Worm (Caenorhabditis elegans): ENCODE data around the gene smc-4.

DNA sequence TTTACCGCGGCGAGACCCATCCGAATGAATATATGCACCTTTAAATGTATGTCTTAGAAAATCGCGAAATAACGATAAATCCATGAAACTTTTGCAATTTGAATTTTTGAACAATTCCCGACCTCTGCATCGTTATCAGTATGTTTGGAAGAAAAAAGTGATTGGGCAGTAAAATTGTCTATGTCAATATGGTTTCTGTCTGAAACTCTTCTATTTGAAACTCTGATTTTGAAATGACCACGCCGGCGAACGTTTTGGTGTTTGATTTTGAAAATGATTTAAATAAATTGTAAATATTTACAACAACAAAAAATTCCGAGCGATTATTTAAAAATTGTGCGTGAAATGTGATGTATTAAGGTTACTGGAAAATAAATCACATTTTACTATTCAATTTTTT lies 26.0 kb upstream of the smc-4 start:
- TF ChIP-seq tbx-2 (tag; optimal IDR thresholded peaks at IDR 0.05), result no peak
- no peak for TF ChIP-seq ama-1 (optimal IDR thresholded peaks at IDR 0.05)
- no peak for TF ChIP-seq mec-3 (tag; optimal IDR thresholded peaks at IDR 0.05; ENCODE audit: borderline replicate concordance)
- TF ChIP-seq ahr-1 (tag; optimal IDR thresholded peaks at IDR 0.05), result no peak
